Fruit fly (Drosophila melanogaster) whole organism, prepupa: ENCODE data around the gene Lst8.

ENCODE experiments used
- Blimp-1 ChIP-seq: fragments of 200-800 bp; sonication (Bioruptor generic); optimal IDR thresholded peaks from 3 replicates; lab custom pipeline; 2017; ENCODE audit warnings: missing biosample characterization, missing genetic modification characterization, mild to moderate bottlenecking, moderate library complexity, missing genetic modification reagents
- CG10631 ChIP-seq: fragments of 200-800 bp; sonication (Bioruptor generic); optimal IDR thresholded peaks from 2 replicates; lab custom pipeline; 2016; ENCODE audit warnings: missing biosample characterization, missing genetic modification characterization
- CG10669 ChIP-seq: fragments of 200-800 bp; sonication (Bioruptor generic); optimal IDR thresholded peaks from 3 replicates; lab custom pipeline; 2018; ENCODE audit warnings: missing biosample characterization, mild to moderate bottlenecking, missing genetic modification characterization, moderate library complexity
- CG11762 ChIP-seq: fragments of 200-800 bp; sonication (Bioruptor generic); optimal IDR thresholded peaks from 3 replicates; lab custom pipeline; 2016; ENCODE audit warnings: missing biosample characterization, missing genetic modification characterization; ENCODE audit not compliant: insufficient read depth
- CG11902 ChIP-seq: fragments of 200-800 bp; sonication (Bioruptor generic); optimal IDR thresholded peaks from 3 replicates; lab custom pipeline; 2016; ENCODE audit warnings: missing biosample characterization, missing genetic modification characterization
- CG16779 ChIP-seq: fragments of 200-800 bp; sonication (Bioruptor generic); optimal IDR thresholded peaks from 3 replicates; lab custom pipeline; 2017; ENCODE audit warnings: missing biosample characterization, mild to moderate bottlenecking, missing genetic modification characterization
- CG3032 ChIP-seq: fragments of 200-800 bp; optimal IDR thresholded peaks from 2 replicates; lab custom pipeline; 2019; ENCODE audit warnings: missing biosample characterization, mild to moderate bottlenecking, missing genetic modification characterization, moderate library complexity
- CG31627 ChIP-seq: fragments of 200-800 bp; sonication (Bioruptor generic); optimal IDR thresholded peaks from 3 replicates; lab custom pipeline; 2016; ENCODE audit warnings: missing biosample characterization, missing genetic modification characterization
- CG32006 ChIP-seq: fragments of 200-800 bp; sonication (Bioruptor generic); optimal IDR thresholded peaks from 3 replicates; lab custom pipeline; 2017; ENCODE audit warnings: missing biosample characterization, mild to moderate bottlenecking, missing genetic modification characterization
- CG34406 ChIP-seq: fragments of 200-800 bp; sonication (Bioruptor generic); optimal IDR thresholded peaks from 3 replicates; lab custom pipeline; 2016; ENCODE audit warnings: missing biosample characterization, missing genetic modification characterization
- CG3919 ChIP-seq: fragments of 200-800 bp; sonication (Bioruptor generic); optimal IDR thresholded peaks from 3 replicates; lab custom pipeline; 2016; ENCODE audit warnings: missing biosample characterization, missing genetic modification characterization
- CG4318 ChIP-seq: fragments of 200-800 bp; sonication (Bioruptor generic); optimal IDR thresholded peaks from 3 replicates; lab custom pipeline; 2017; ENCODE audit warnings: missing biosample characterization, mild to moderate bottlenecking, missing genetic modification characterization
- CG6163 ChIP-seq: fragments of 200-800 bp; sonication (Bioruptor generic); IDR thresholded peaks from 3 replicates; pipeline ENCODE4 v1.3.6; 2022; ENCODE audit warnings: missing biosample characterization, missing genetic modification characterization
- CG6276 ChIP-seq: fragments of 200-800 bp; sonication (Bioruptor generic); optimal IDR thresholded peaks from 2 replicates; lab custom pipeline; 2017; ENCODE audit warnings: missing biosample characterization, mild to moderate bottlenecking, missing genetic modification characterization
- CG6792 ChIP-seq: fragments of 200-800 bp; sonication (Bioruptor generic); optimal IDR thresholded peaks from 3 replicates; lab custom pipeline; 2016; ENCODE audit warnings: missing biosample characterization, missing genetic modification characterization
- CG6808 ChIP-seq: fragments of 200-800 bp; sonication (Bioruptor generic); optimal IDR thresholded peaks from 3 replicates; lab custom pipeline; 2017; ENCODE audit warnings: missing biosample characterization, missing genetic modification characterization, mild to moderate bottlenecking, moderate library complexity, missing genetic modification reagents
- CG7368 ChIP-seq: fragments of 200-800 bp; sonication (Bioruptor generic); optimal IDR thresholded peaks from 3 replicates; lab custom pipeline; 2016; ENCODE audit warnings: missing biosample characterization, missing genetic modification characterization
- CG8119 ChIP-seq: fragments of 200-800 bp; sonication (Bioruptor generic); IDR thresholded peaks from 3 replicates; pipeline ENCODE4 v1.3.6; 2022; ENCODE audit warnings: missing biosample characterization, missing genetic modification characterization
- CG8319 ChIP-seq: fragments of 200-800 bp; sonication (Bioruptor generic); optimal IDR thresholded peaks from 3 replicates; lab custom pipeline; 2016; ENCODE audit warnings: missing biosample characterization, missing genetic modification characterization
- CG8632 ChIP-seq: fragments of 200-800 bp; sonication (Bioruptor generic); optimal IDR thresholded peaks from 3 replicates; lab custom pipeline; 2016; ENCODE audit warnings: missing biosample characterization, missing genetic modification characterization
- Eip75B ChIP-seq: fragments of 200-800 bp; sonication (Bioruptor generic); optimal IDR thresholded peaks from 3 replicates; lab custom pipeline; 2016; ENCODE audit warnings: missing biosample characterization, missing genetic modification characterization
- Eip78C ChIP-seq: fragments of 200-800 bp; sonication (Bioruptor generic); peaks from one replicate; lab custom pipeline; 2016; ENCODE audit warnings: missing biosample characterization, missing genetic modification characterization
- Eip93F ChIP-seq: fragments of 200-800 bp; sonication (Bioruptor generic); optimal IDR thresholded peaks from 2 replicates; lab custom pipeline; 2016; ENCODE audit warnings: missing biosample characterization, mild to moderate bottlenecking, missing genetic modification characterization
- Ets21C ChIP-seq: fragments of 200-800 bp; sonication (Bioruptor generic); optimal IDR thresholded peaks from 3 replicates; lab custom pipeline; 2016; ENCODE audit warnings: missing biosample characterization, missing genetic modification characterization
- Ets96B ChIP-seq: fragments of 200-800 bp; optimal IDR thresholded peaks from 2 replicates; lab custom pipeline; 2019; ENCODE audit warnings: missing biosample characterization, mild to moderate bottlenecking, missing genetic modification characterization, moderate library complexity
- Hr38 ChIP-seq: sonication (Bioruptor generic); optimal IDR thresholded peaks from 2 replicates; lab custom pipeline; 2016; ENCODE audit warnings: missing biosample characterization, missing genetic modification characterization
- Hr39 ChIP-seq: fragments of 200-800 bp; sonication (Bioruptor generic); optimal IDR thresholded peaks from 2 replicates; lab custom pipeline; 2016; ENCODE audit warnings: missing biosample characterization, missing genetic modification characterization
- Lpt ChIP-seq: fragments of 200-800 bp; sonication (Bioruptor generic); optimal IDR thresholded peaks from 3 replicates; lab custom pipeline; 2016; ENCODE audit warnings: missing biosample characterization, missing genetic modification characterization
- Met ChIP-seq: fragments of 200-800 bp; sonication (Bioruptor generic); optimal IDR thresholded peaks from 3 replicates; lab custom pipeline; 2016; ENCODE audit warnings: missing biosample characterization, missing genetic modification characterization
- OdsH ChIP-seq: fragments of 200-800 bp; sonication (Bioruptor generic); optimal IDR thresholded peaks from 3 replicates; lab custom pipeline; 2016; ENCODE audit warnings: missing biosample characterization, missing genetic modification characterization
- Smox ChIP-seq: fragments of 200-800 bp; sonication (Bioruptor generic); optimal IDR thresholded peaks from 3 replicates; lab custom pipeline; 2016; ENCODE audit warnings: missing biosample characterization, missing genetic modification characterization
- Sox102F ChIP-seq: fragments of 200-800 bp; sonication (Bioruptor generic); optimal IDR thresholded peaks from 2 replicates; lab custom pipeline; 2016; ENCODE audit warnings: missing biosample characterization, mild to moderate bottlenecking, missing genetic modification characterization
- achi ChIP-seq: fragments of 200-800 bp; sonication (Bioruptor generic); optimal IDR thresholded peaks from 3 replicates; lab custom pipeline; 2016; ENCODE audit warnings: missing biosample characterization, missing genetic modification characterization
- acj6 ChIP-seq: fragments of 200-800 bp; sonication (Bioruptor generic); optimal IDR thresholded peaks from 3 replicates; lab custom pipeline; 2016; ENCODE audit warnings: missing biosample characterization, missing genetic modification characterization
- cyc ChIP-seq: fragments of 200-800 bp; sonication (Bioruptor generic); optimal IDR thresholded peaks from 3 replicates; lab custom pipeline; 2016; ENCODE audit warnings: missing biosample characterization, missing genetic modification characterization
- dac ChIP-seq: fragments of 200-800 bp; sonication (Bioruptor generic); optimal IDR thresholded peaks from 2 replicates; lab custom pipeline; 2017; ENCODE audit warnings: missing biosample characterization, mild to moderate bottlenecking, missing genetic modification characterization
- esn ChIP-seq: fragments of 200-800 bp; sonication (Bioruptor generic); optimal IDR thresholded peaks from 2 replicates; lab custom pipeline; 2016; ENCODE audit warnings: missing biosample characterization, mild to moderate bottlenecking, missing genetic modification characterization, moderate library complexity
- fd85E ChIP-seq: fragments of 200-800 bp; sonication (Bioruptor generic); optimal IDR thresholded peaks from 3 replicates; lab custom pipeline; 2016; ENCODE audit warnings: missing biosample characterization, missing genetic modification characterization
- fkh ChIP-seq: fragments of 200-800 bp; sonication (Bioruptor generic); optimal IDR thresholded peaks from 3 replicates; lab custom pipeline; 2017; ENCODE audit warnings: missing biosample characterization, mild to moderate bottlenecking, missing genetic modification characterization, moderate library complexity
- lz ChIP-seq: fragments of 200-800 bp; sonication (Bioruptor generic); optimal IDR thresholded peaks from 3 replicates; lab custom pipeline; 2016; ENCODE audit warnings: missing biosample characterization, missing genetic modification characterization
- net ChIP-seq: fragments of 200-800 bp; sonication (Bioruptor generic); optimal IDR thresholded peaks from 3 replicates; lab custom pipeline; 2016; ENCODE audit warnings: missing biosample characterization, missing genetic modification characterization
- salr ChIP-seq, 2 experiments: fragments of 200-800 bp; sonication (Bioruptor generic); optimal IDR thresholded peaks; 3 replicates each; lab custom pipeline; 2016 to 2018; ENCODE audit warnings: missing biosample characterization in 2 of 2, missing genetic modification characterization in 2 of 2, mild to moderate bottlenecking in 1 of 2
- spab ChIP-seq: fragments of 200-800 bp; sonication (Bioruptor generic); optimal IDR thresholded peaks from 2 replicates; lab custom pipeline; 2017; ENCODE audit warnings: missing biosample characterization, mild to moderate bottlenecking, missing genetic modification characterization, missing genetic modification reagents
- ss ChIP-seq, 2 experiments: fragments of 200-800 bp; sonication (Bioruptor generic); optimal IDR thresholded peaks; 2 replicates in 1 of 2; 3 replicates in 1 of 2; lab custom pipeline; 2017 to 2018; ENCODE audit warnings: mild to moderate bottlenecking in 2 of 2, missing biosample characterization in 2 of 2, missing genetic modification characterization in 2 of 2, moderate library complexity in 1 of 2
- topi ChIP-seq: fragments of 200-800 bp; sonication (Bioruptor generic); optimal IDR thresholded peaks from 3 replicates; lab custom pipeline; 2016; ENCODE audit warnings: missing biosample characterization, missing genetic modification characterization
- vri ChIP-seq: fragments of 200-800 bp; sonication (Bioruptor generic); optimal IDR thresholded peaks from 3 replicates; lab custom pipeline; 2016; ENCODE audit warnings: missing biosample characterization, mild to moderate bottlenecking, missing genetic modification characterization

Gene Lst8

dm6 chrX:9571208-9571607 is 34.6 kb downstream of the Lst8 start, which contains the start of gene Cubn:
TSS of gene Cubn (minus strand) at chrX:9571308.
- TF ChIP-seq fd85E (GFP tag; lab: Kevin White, UChicago) (no peak), dac (GFP tag; lab: Kevin White, UChicago) (no peak), OdsH (GFP tag; lab: Kevin White, UChicago) (no peak), topi (GFP tag; lab: Kevin White, UChicago) (no peak), CG34406 (GFP tag; lab: Kevin White, UChicago) (no peak), Eip75B (GFP tag; lab: Kevin White, UChicago) (no peak), CG31627 (no peak), net (GFP tag; lab: Kevin White, UChicago) (no peak), CG3919 (no peak), Lpt (GFP tag; lab: Kevin White, UChicago) (no peak), Ets96B (tag; lab: Kevin White, UChicago) (no peak), CG7368 (GFP tag; lab: Kevin White, UChicago) (no peak), Hr38 (GFP tag; lab: Kevin White, UChicago) (no peak), CG10669 (GFP tag; lab: Kevin White, UChicago) (no peak), CG6808 (GFP tag; lab: Kevin White, UChicago) (no peak), Eip78C (GFP tag; lab: Kevin White, UChicago) (no peak), Blimp-1 (GFP tag; lab: Kevin White, UChicago) (no peak), CG10631 (no peak), CG6276 (GFP tag; lab: Kevin White, UChicago) (no peak)
- TF ChIP-seq, all 60 proteins: peak for 0

dm6 chrX:9556397-9556796 is 49.4 kb downstream of the Lst8 start, which contains the start of gene CG15317:
TSS of gene CG15317 (minus strand) at chrX:9556544.
- TF ChIP-seq cyc (GFP tag; lab: Kevin White, UChicago) (no peak), CG32006 (GFP tag; lab: Kevin White, UChicago) (no peak), ss (GFP tag; optimal IDR thresholded peaks at IDR 0.05; lab: Kevin White, UChicago) (no peak)

- TF ChIP-seq CG6808 (GFP tag; lab: Kevin White, UChicago) (peak; percentile 75), Hr39 (GFP tag; lab: Kevin White, UChicago) (peak; percentile 76), vri (no peak), CG3032 (tag; lab: Kevin White, UChicago) (peak; percentile 56), CG11902 (peak; percentile 58), Blimp-1 (GFP tag; lab: Kevin White, UChicago) (peak; percentile 66), CG10669 (GFP tag; lab: Kevin White, UChicago) (peak; percentile 79), lz (GFP tag; lab: Kevin White, UChicago) (peak; percentile 89), Eip75B (GFP tag; lab: Kevin White, UChicago) (peak; percentile 69), Eip78C (GFP tag; lab: Kevin White, UChicago) (peak; percentile 90), salr (GFP tag; optimal IDR thresholded peaks at IDR 0.05; lab: Kevin White, UChicago) (peak; percentile 38 to 86), CG6163 (GFP tag; lab: Robert Waterston, UW) (peak; percentile 92), CG4318 (GFP tag; lab: Kevin White, UChicago) (no peak), CG3919 (peak; percentile 88), Met (peak; percentile 79), Smox (GFP tag; lab: Kevin White, UChicago) (peak; percentile 62), OdsH (GFP tag; lab: Kevin White, UChicago) (peak; percentile 74), CG16779 (tag; lab: Kevin White, UChicago) (peak; percentile 85), achi (GFP tag; lab: Kevin White, UChicago) (peak; percentile 49), esn (GFP tag; lab: Kevin White, UChicago) (peak; percentile 87), CG7368 (GFP tag; lab: Kevin White, UChicago) (peak; percentile 78), dac (GFP tag; lab: Kevin White, UChicago) (peak; percentile 61), CG8319 (GFP tag; lab: Kevin White, UChicago) (peak; percentile 74), Sox102F (GFP tag; lab: Kevin White, UChicago) (peak; percentile 83), CG8632 (GFP tag; lab: Kevin White, UChicago) (peak; percentile 63), Eip93F (GFP tag; lab: Kevin White, UChicago) (no peak), spab (GFP tag; lab: Kevin White, UChicago) (peak; percentile 59), fd85E (GFP tag; lab: Kevin White, UChicago) (peak; percentile 9), CG6792 (peak; percentile 63), CG11762 (GFP tag; lab: Kevin White, UChicago) (peak; percentile 47), acj6 (GFP tag; lab: Kevin White, UChicago) (peak; percentile 69), CG34406 (GFP tag; lab: Kevin White, UChicago) (peak; percentile 79), fkh (GFP tag; lab: Kevin White, UChicago) (no peak), CG8119 (GFP tag; lab: Robert Waterston, UW) (peak; percentile 47; the same call in 2 of the 3 replicates), Ets21C (GFP tag; lab: Kevin White, UChicago) (peak; percentile 35)
These were observed 51.4 kb downstream of the Lst8 start, which contains the start of gene RpS28b for dm6 chrX:9554346-9554808. TSS of gene RpS28b (plus strand) at chrX:9554623.
